Fruit fly (Drosophila melanogaster) whole organism, embryonic: Measurements from ENCODE around the gene Lon.

Experiments used
- Atf-2 ChIP-seq: fragments of 200-800 bp; sonication (Bioruptor generic); optimal IDR thresholded peaks from 2 replicates; lab custom pipeline; 2016; ENCODE audit warnings: missing biosample characterization, missing genetic modification characterization
- B-H2 ChIP-seq: fragments of 200-800 bp; sonication (Bioruptor generic); optimal IDR thresholded peaks from 2 replicates; lab custom pipeline; 2018; ENCODE audit warnings: missing biosample characterization, mild to moderate bottlenecking, missing genetic modification characterization
- Bteb2 ChIP-seq: fragments of 200-800 bp; sonication (Bioruptor generic); optimal IDR thresholded peaks from 2 replicates; lab custom pipeline; 2016; ENCODE audit warnings: missing biosample characterization, missing genetic modification characterization
- CG10543 ChIP-seq: fragments of 200-800 bp; sonication (Bioruptor generic); optimal IDR thresholded peaks from 3 replicates; lab custom pipeline; 2017; ENCODE audit warnings: missing biosample characterization, mild to moderate bottlenecking, missing genetic modification characterization, moderate library complexity
- CG1233 ChIP-seq: fragments of 200-800 bp; sonication (Bioruptor generic); optimal IDR thresholded peaks from 4 replicates; lab custom pipeline; 2018; ENCODE audit warnings: missing biosample characterization, mild to moderate bottlenecking, missing genetic modification characterization
- CG12942 ChIP-seq: fragments of 200-800 bp; sonication (Bioruptor generic); optimal IDR thresholded peaks from 3 replicates; lab custom pipeline; 2016; ENCODE audit warnings: missing biosample characterization, missing genetic modification characterization
- CG13775 ChIP-seq: fragments of 200-800 bp; sonication (Bioruptor generic); optimal IDR thresholded peaks from 3 replicates; lab custom pipeline; 2017; ENCODE audit warnings: missing biosample characterization, mild to moderate bottlenecking, missing genetic modification characterization
- CG1647 ChIP-seq: fragments of 200-800 bp; sonication (Bioruptor generic); optimal IDR thresholded peaks from 3 replicates; lab custom pipeline; 2016; ENCODE audit warnings: missing biosample characterization, missing genetic modification characterization
- CG16863 ChIP-seq: fragments of 200-800 bp; sonication (Bioruptor generic); optimal IDR thresholded peaks from 3 replicates; lab custom pipeline; 2016; ENCODE audit warnings: missing biosample characterization, missing genetic modification characterization
- CG17385 ChIP-seq: fragments of 200-800 bp; sonication (Bioruptor generic); optimal IDR thresholded peaks from 3 replicates; lab custom pipeline; 2018; ENCODE audit warnings: missing biosample characterization, mild to moderate bottlenecking, missing genetic modification characterization
- CG18011 ChIP-seq: fragments of 200-800 bp; sonication (Bioruptor generic); optimal IDR thresholded peaks from 2 replicates; lab custom pipeline; 2017; ENCODE audit warnings: missing biosample characterization, missing genetic modification characterization, mild to moderate bottlenecking, moderate library complexity, missing genotype
- CG4617 ChIP-seq: fragments of 200-800 bp; sonication (Bioruptor generic); optimal IDR thresholded peaks from 3 replicates; lab custom pipeline; 2016; ENCODE audit warnings: missing biosample characterization, missing genetic modification characterization, borderline replicate concordance
- CG6272 ChIP-seq: fragments of 200-800 bp; sonication (Bioruptor generic); IDR thresholded peaks from 2 replicates; pipeline ENCODE4 v1.3.6; 2022; ENCODE audit warnings: missing biosample characterization, missing genetic modification characterization
- CG6791 ChIP-seq: fragments of 200-800 bp; sonication (Bioruptor generic); IDR thresholded peaks from 3 replicates; pipeline ENCODE4 v1.3.6; 2022; ENCODE audit warnings: missing biosample characterization, missing genetic modification characterization; ENCODE audit not compliant: partially characterized antibody
- CG6854 ChIP-seq: fragments of 200-800 bp; sonication (Bioruptor generic); optimal IDR thresholded peaks from 3 replicates; lab custom pipeline; 2017; ENCODE audit warnings: missing biosample characterization, mild to moderate bottlenecking, missing genetic modification characterization
- CG7357 ChIP-seq: fragments of 200-800 bp; sonication (Bioruptor generic); IDR thresholded peaks from 3 replicates; pipeline ENCODE4 v1.3.6; 2022; ENCODE audit warnings: missing biosample characterization, missing genetic modification characterization
- CG9437 ChIP-seq: fragments of 200-800 bp; sonication (Bioruptor generic); optimal IDR thresholded peaks from 2 replicates; lab custom pipeline; 2018; ENCODE audit warnings: missing biosample characterization, mild to moderate bottlenecking, missing genetic modification characterization
- CG9817 ChIP-seq: fragments of 200-800 bp; sonication (Bioruptor generic); optimal IDR thresholded peaks from 2 replicates; lab custom pipeline; 2018; ENCODE audit warnings: missing biosample characterization, mild to moderate bottlenecking, missing genetic modification characterization, moderate library complexity
- CG9932 ChIP-seq: fragments of 200-800 bp; sonication (Bioruptor generic); IDR thresholded peaks from 2 replicates; pipeline ENCODE4 v1.3.6; 2022; ENCODE audit warnings: missing biosample characterization, missing genetic modification characterization
- CkIIα-i1 ChIP-seq: fragments of 200-800 bp; sonication (Bioruptor generic); IDR thresholded peaks from 2 replicates; pipeline ENCODE4 v1.3.6; 2022; ENCODE audit warnings: missing biosample characterization, missing genetic modification characterization
- D ChIP-seq, 2 experiments: fragments of 200-800 bp in 1 of 2; fragments of >200 bp in 1 of 2; sonication (Bioruptor generic) in 1 of 2; optimal IDR thresholded peaks; 2 replicates in 1 of 2; 3 replicates in 1 of 2; lab custom pipeline; 2017; ENCODE audit warnings: mild to moderate bottlenecking in 1 of 2, missing biosample characterization in 1 of 2, missing genetic modification characterization in 1 of 2, missing genetic modification reagents in 1 of 2
- ERR ChIP-seq: fragments of 200-800 bp; sonication (Bioruptor generic); optimal IDR thresholded peaks from 2 replicates; lab custom pipeline; 2016; ENCODE audit warnings: missing biosample characterization, missing genetic modification characterization
- Lpt ChIP-seq: fragments of >200 bp; optimal IDR thresholded peaks from 2 replicates; lab custom pipeline; 2018; ENCODE audit warnings: missing biosample characterization, missing genetic modification characterization
- Sin3A ChIP-seq: fragments of >200 bp; optimal IDR thresholded peaks from 2 replicates; lab custom pipeline; 2018
- TFAM ChIP-seq: fragments of 200-800 bp; sonication (Bioruptor generic); optimal IDR thresholded peaks from 2 replicates; lab custom pipeline; 2017; ENCODE audit warnings: missing biosample characterization, missing genetic modification characterization, inconsistent platforms
- al ChIP-seq: fragments of 200-800 bp; sonication (Bioruptor generic); IDR thresholded peaks from 2 replicates; pipeline ENCODE4 v1.3.6; 2022; ENCODE audit warnings: missing biosample characterization, missing genetic modification characterization
- bab2 ChIP-seq: fragments of 200-800 bp; sonication (Bioruptor generic); optimal IDR thresholded peaks from 2 replicates; lab custom pipeline; 2016; ENCODE audit warnings: missing biosample characterization, missing genetic modification characterization
- cad ChIP-seq: fragments of >200 bp; optimal IDR thresholded peaks from 2 replicates; lab custom pipeline; 2017; ENCODE audit warnings: missing biosample characterization, missing genetic modification characterization
- cg ChIP-seq: fragments of 200-800 bp; sonication (Bioruptor generic); optimal IDR thresholded peaks from 3 replicates; lab custom pipeline; 2019; ENCODE audit warnings: missing biosample characterization, mild to moderate bottlenecking, missing genetic modification characterization, moderate library complexity
- dmrt99B ChIP-seq: fragments of 200-800 bp; sonication (Bioruptor generic); optimal IDR thresholded peaks from 2 replicates; lab custom pipeline; 2018; ENCODE audit warnings: missing biosample characterization, mild to moderate bottlenecking, missing genetic modification characterization, moderate library complexity
- ewg ChIP-seq: fragments of 200-800 bp; sonication (Bioruptor generic); optimal IDR thresholded peaks from 3 replicates; lab custom pipeline; 2017; ENCODE audit warnings: mild to moderate bottlenecking, missing biosample characterization, missing genetic modification reagents, missing genetic modification characterization
- exex ChIP-seq: fragments of 200-800 bp; sonication (Bioruptor generic); optimal IDR thresholded peaks from 4 replicates; lab custom pipeline; 2018; ENCODE audit warnings: missing biosample characterization, mild to moderate bottlenecking, missing genetic modification characterization, moderate library complexity
- ftz-f1 ChIP-seq: fragments of 200-800 bp; sonication (Bioruptor generic); optimal IDR thresholded peaks from 2 replicates; lab custom pipeline; 2016; ENCODE audit warnings: missing biosample characterization, missing genetic modification characterization
- grau ChIP-seq: fragments of 200-800 bp; optimal IDR thresholded peaks from 3 replicates; lab custom pipeline; 2019; ENCODE audit warnings: missing biosample characterization, mild to moderate bottlenecking, missing genetic modification characterization, moderate library complexity
- gsb ChIP-seq: fragments of 200-800 bp; sonication (Bioruptor generic); IDR thresholded peaks from 2 replicates; pipeline ENCODE4 v1.3.6; 2022; ENCODE audit warnings: missing biosample characterization, missing genetic modification characterization
- hkb ChIP-seq, 2 experiments: fragments of 200-800 bp in 1 of 2; fragments of >200 bp in 1 of 2; sonication (Bioruptor generic) in 1 of 2; IDR thresholded peaks in 1 of 2; optimal IDR thresholded peaks in 1 of 2; 2 replicates each; pipeline versions ENCODE4 v1.3.6 to Lab custom; 2017 to 2022; ENCODE audit warnings: missing biosample characterization in 1 of 2, missing genetic modification characterization in 1 of 2
- hth ChIP-seq: fragments of >200 bp; optimal IDR thresholded peaks from 2 replicates; lab custom pipeline; 2017; ENCODE audit warnings: inconsistent platforms
- jing ChIP-seq: fragments of 200-800 bp; sonication (Bioruptor generic); optimal IDR thresholded peaks from 2 replicates; lab custom pipeline; 2018; ENCODE audit warnings: missing biosample characterization, mild to moderate bottlenecking, missing genetic modification characterization
- knrl ChIP-seq: fragments of 200-800 bp; sonication (Bioruptor generic); IDR thresholded peaks from 3 replicates; pipeline ENCODE4 v1.3.6; 2022; ENCODE audit warnings: missing biosample characterization, missing genetic modification characterization; ENCODE audit not compliant: partially characterized antibody
- lbe ChIP-seq: fragments of 200-800 bp; sonication (Bioruptor generic); optimal IDR thresholded peaks from 2 replicates; lab custom pipeline; 2016; ENCODE audit warnings: missing biosample characterization, mild to moderate bottlenecking, missing genetic modification characterization
- lola ChIP-seq, 3 experiments: fragments of >200 bp in 2 of 3; fragments of 200-800 bp in 1 of 3; sonication (Bioruptor generic) in 1 of 3; optimal IDR thresholded peaks; 2 replicates each; lab custom pipeline; 2017 to 2019; ENCODE audit warnings: missing biosample characterization in 3 of 3, missing genetic modification characterization in 3 of 3, mild to moderate bottlenecking in 1 of 3, moderate library complexity in 1 of 3
- lov ChIP-seq, 2 experiments: fragments of 200-800 bp in 1 of 2; fragments of >200 bp in 1 of 2; sonication (Bioruptor generic) in 1 of 2; IDR thresholded peaks in 1 of 2; optimal IDR thresholded peaks in 1 of 2; 2 replicates in 1 of 2; 3 replicates in 1 of 2; pipeline versions ENCODE4 v1.3.6 to Lab custom; 2017 to 2022; ENCODE audit warnings: missing biosample characterization in 1 of 2, missing genetic modification characterization in 1 of 2
- prd ChIP-seq, 3 experiments: fragments of >200 bp in 2 of 3; fragments of 200-800 bp in 1 of 3; sonication (Bioruptor generic) in 1 of 3; optimal IDR thresholded peaks in 2 of 3; IDR thresholded peaks in 1 of 3; 2 replicates in 2 of 3; 3 replicates in 1 of 3; pipeline versions ENCODE4 v1.3.6 to Lab custom; 2017 to 2022; ENCODE audit warnings: missing biosample characterization in 1 of 3, missing genetic modification characterization in 1 of 3
- sens ChIP-seq: fragments of 200-800 bp; sonication (Bioruptor generic); peaks from one replicate; lab custom pipeline; 2016; ENCODE audit warnings: missing biosample characterization, missing genetic modification characterization
- slbo ChIP-seq: fragments of 200-800 bp; sonication (Bioruptor generic); IDR thresholded peaks from 2 replicates; pipeline ENCODE4 v1.3.6; 2022; ENCODE audit warnings: missing biosample characterization, missing genetic modification characterization
- stc ChIP-seq: fragments of 200-800 bp; sonication (Bioruptor generic); IDR thresholded peaks from 2 replicates; pipeline ENCODE4 v1.3.6; 2022; ENCODE audit warnings: missing biosample characterization, missing genetic modification characterization
- twi ChIP-seq: fragments of 200-800 bp; optimal IDR thresholded peaks from 2 replicates; lab custom pipeline; 2019; ENCODE audit warnings: missing biosample characterization, mild to moderate bottlenecking, missing genetic modification characterization, moderate library complexity
- usp ChIP-seq: fragments of >200 bp; optimal IDR thresholded peaks from 2 replicates; lab custom pipeline; 2017; ENCODE audit warnings: missing biosample characterization, missing genetic modification characterization
- zen ChIP-seq: fragments of 200-800 bp; sonication (Bioruptor generic); optimal IDR thresholded peaks from 3 replicates; lab custom pipeline; 2018; ENCODE audit warnings: missing biosample characterization, mild to moderate bottlenecking, missing genetic modification characterization, moderate library complexity
- zfh2 ChIP-seq: fragments of 200-800 bp; sonication (Bioruptor generic); optimal IDR thresholded peaks from 2 replicates; lab custom pipeline; 2016; ENCODE audit warnings: missing biosample characterization, missing genetic modification characterization

The Lon gene

dm6 chr3L:19557996-19558375 lies 54.0 kb downstream of the Lon start (continued):
- TF ChIP-seq CG17385 (GFP tag; lab: Kevin White, UChicago) (peak; percentile 82), CG6791 (GFP tag; lab: Robert Waterston, UW) (no peak), B-H2 (no peak), sens (GFP tag; lab: Kevin White, UChicago) (peak; percentile 69), CG9437 (GFP tag; lab: Kevin White, UChicago) (no peak), Bteb2 (GFP tag; lab: Kevin White, UChicago) (no peak), hkb (optimal IDR thresholded peaks at IDR 0.05; lab: Kevin White, UChicago) (no peak), hkb (GFP tag; IDR thresholded peaks at IDR 0.05; lab: Robert Waterston, UW) (no peak), exex (tag; lab: Kevin White, UChicago) (no peak), CG1233 (GFP tag; lab: Kevin White, UChicago) (no peak), Lpt (GFP tag; lab: Kevin White, UChicago) (peak; percentile 84), CG9817 (tag; lab: Kevin White, UChicago) (no peak), lbe (GFP tag; lab: Kevin White, UChicago) (peak; percentile 28), zen (tag; lab: Kevin White, UChicago) (no peak), slbo (no peak), hth (lab: Kevin White, UChicago) (no peak), knrl (GFP tag; lab: Robert Waterston, UW) (no peak), Atf-2 (GFP tag; lab: Kevin White, UChicago) (no peak), usp (GFP tag; lab: Kevin White, UChicago) (no peak), ERR (GFP tag; lab: Kevin White, UChicago) (no peak), CG9932 (no peak), TFAM (GFP tag; lab: Kevin White, UChicago) (no peak), CG6854 (GFP tag; lab: Kevin White, UChicago) (no peak), CG10543 (GFP tag; lab: Kevin White, UChicago) (peak; percentile 51), CG13775 (GFP tag; lab: Kevin White, UChicago) (no peak), CG7357 (GFP tag; lab: Robert Waterston, UW) (no peak), prd (optimal IDR thresholded peaks at IDR 0.05; lab: Kevin White, UChicago) (no peak), prd (GFP tag; IDR thresholded peaks at IDR 0.05; lab: Robert Waterston, UW) (no peak), CG16863 (GFP tag; lab: Kevin White, UChicago) (no peak), stc (GFP tag; lab: Robert Waterston, UW) (no peak), cad (no peak), bab2 (GFP tag; lab: Kevin White, UChicago) (no peak), lov (optimal IDR thresholded peaks at IDR 0.05; lab: Kevin White, UChicago) (no peak), lov (GFP tag; IDR thresholded peaks at IDR 0.05; lab: Robert Waterston, UW) (no peak), jing (GFP tag; lab: Kevin White, UChicago) (no peak), CkIIα-i1 (GFP tag; lab: Robert Waterston, UW) (no peak), ftz-f1 (GFP tag; lab: Kevin White, UChicago) (no peak), gsb (no peak), zfh2 (GFP tag; lab: Kevin White, UChicago) (no peak), Sin3A (lab: Kevin White, UChicago) (no peak), cg (peak; percentile 68), dmrt99B (tag; lab: Kevin White, UChicago) (no peak), CG4617 (GFP tag; lab: Kevin White, UChicago) (no peak), ewg (GFP tag; lab: Kevin White, UChicago) (no peak), CG1647 (GFP tag; lab: Kevin White, UChicago) (no peak), CG18011 (GFP tag; lab: Kevin White, UChicago) (no peak), al (GFP tag; lab: Robert Waterston, UW) (no peak), CG12942 (GFP tag; lab: Kevin White, UChicago) (no peak), twi (no peak), CG6272 (GFP tag; lab: Robert Waterston, UW) (no peak), D (optimal IDR thresholded peaks at IDR 0.05; lab: Kevin White, UChicago) (peak; percentile 85), D (GFP tag; optimal IDR thresholded peaks at IDR 0.05; lab: Kevin White, UChicago) (no peak), lola (GFP tag; optimal IDR thresholded peaks at IDR 0.05; lab: Kevin White, UChicago) (no peak), grau (no peak)
